Worm (Caenorhabditis elegans) whole organism, midembryonic: ENCODE data around the gene sut-1.

Source experiments
- cog-1 ChIP-seq: sonication (generic microtip); optimal IDR thresholded peaks from 2 replicates; lab custom pipeline; 2016; ENCODE audit warnings: missing genetic modification characterization, missing compliant biosample characterization
- med-1 ChIP-seq: sonication (generic microtip); optimal IDR thresholded peaks from 2 replicates; lab custom pipeline; 2017; ENCODE audit warnings: missing genetic modification characterization, mild to moderate bottlenecking, missing compliant biosample characterization, antibody characterized with exemption, missing genetic modification reagents; ENCODE audit not compliant: insufficient read depth
- ref-1 ChIP-seq: fragments of 200-800 bp; sonication (Bioruptor generic); conservative IDR thresholded peaks from 2 replicates; pipeline ENCODE4 v1.3.6; 2022; ENCODE audit warnings: missing genetic modification reagents, missing genetic modification characterization, missing compliant biosample characterization

DNA sequence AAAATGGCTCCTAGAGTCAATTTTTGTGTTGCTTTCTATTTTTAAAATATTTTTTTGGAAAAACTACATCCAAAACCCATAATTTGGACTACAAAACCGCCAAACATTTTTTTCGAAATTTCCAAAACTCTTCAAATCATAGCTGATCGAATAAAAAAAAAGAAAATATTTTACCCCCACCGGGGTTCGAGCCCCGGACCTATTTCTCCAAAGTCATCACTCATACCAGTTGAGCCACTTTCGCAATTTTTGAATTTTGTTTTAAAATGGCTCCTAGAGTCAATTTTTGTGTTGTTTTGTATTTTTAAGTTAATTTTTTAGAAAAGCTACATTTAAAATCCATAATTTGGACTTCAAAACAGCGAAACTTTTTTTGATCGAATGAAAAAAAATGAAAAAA is 37.5 kb downstream of the sut-1 start:
- TF ChIP-seq ref-1 (GFP tag; lab: Robert Waterston, UW) (no peak), cog-1 (tag; lab: Kevin White, UChicago) (no peak), med-1 (GFP tag; lab: Kevin White, UChicago) (no peak)
